Worm (Caenorhabditis elegans) whole organism, late embryonic: ENCODE results near the gene srh-203.

Source experiments
- C08G9.2 ChIP-seq: sonication (generic microtip); optimal IDR thresholded peaks from 2 replicates; lab custom pipeline; 2016; ENCODE audit warnings: mild to moderate bottlenecking, missing genetic modification characterization, moderate library complexity, missing compliant biosample characterization
- dmd-4 ChIP-seq: sonication (generic microtip); optimal IDR thresholded peaks from 2 replicates; lab custom pipeline; 2016; ENCODE audit warnings: borderline replicate concordance, missing genetic modification characterization, missing compliant biosample characterization
- dve-1 ChIP-seq: sonication (generic microtip); optimal IDR thresholded peaks from 2 replicates; lab custom pipeline; 2017; ENCODE audit warnings: antibody characterized with exemption, mild to moderate bottlenecking, missing genetic modification characterization, missing compliant biosample characterization
- elt-2 ChIP-seq: sonication (generic microtip); optimal IDR thresholded peaks from 2 replicates; lab custom pipeline; 2016; ENCODE audit warnings: missing genetic modification reagents, missing genetic modification characterization, missing compliant biosample characterization
- fkh-10 ChIP-seq: fragments of 150-350 bp; optimal IDR thresholded peaks from 2 replicates; lab custom pipeline; 2014; ENCODE audit warnings: missing biosample characterization, missing genetic modification reagents, missing genetic modification characterization
- hlh-15 ChIP-seq: sonication (generic microtip); optimal IDR thresholded peaks from 2 replicates; lab custom pipeline; 2016; ENCODE audit warnings: missing genetic modification characterization, missing compliant biosample characterization
- hlh-6 ChIP-seq: sonication (generic microtip); optimal IDR thresholded peaks from 2 replicates; lab custom pipeline; 2016; ENCODE audit warnings: missing genotype, missing genetic modification characterization, missing compliant biosample characterization
- hlh-8 ChIP-seq: sonication (generic microtip); optimal IDR thresholded peaks from 2 replicates; lab custom pipeline; 2016; ENCODE audit warnings: missing genotype, missing genetic modification characterization, missing compliant biosample characterization
- nfya-1 ChIP-seq: sonication (generic microtip); optimal IDR thresholded peaks from 2 replicates; lab custom pipeline; 2017; ENCODE audit warnings: missing genetic modification characterization, mild to moderate bottlenecking, missing compliant biosample characterization, antibody characterized with exemption, moderate library complexity
- nhr-232 ChIP-seq: sonication (generic microtip); optimal IDR thresholded peaks from 2 replicates; lab custom pipeline; 2016; ENCODE audit warnings: missing genetic modification characterization, missing compliant biosample characterization
- pat-9 ChIP-seq: fragments of 200-800 bp; sonication (Bioruptor generic); optimal IDR thresholded peaks from 2 replicates; lab custom pipeline; 2018; ENCODE audit warnings: mild to moderate bottlenecking, missing genetic modification characterization, moderate library complexity, missing compliant biosample characterization
- ref-2 ChIP-seq: sonication (generic microtip); optimal IDR thresholded peaks from 2 replicates; lab custom pipeline; 2016; ENCODE audit warnings: missing genetic modification characterization, missing compliant biosample characterization
- tbx-2 ChIP-seq: sonication (generic microtip); optimal IDR thresholded peaks from 2 replicates; lab custom pipeline; 2016; ENCODE audit warnings: missing genetic modification characterization, missing compliant biosample characterization

- TF ChIP-seq C08G9.2 (no peak), nhr-232 (no peak), nfya-1 (no peak), hlh-6 (tag; lab: Kevin White, UChicago) (no peak), dmd-4 (tag; lab: Kevin White, UChicago) (no peak), ref-2 (tag; lab: Kevin White, UChicago) (no peak), hlh-15 (tag; lab: Kevin White, UChicago) (no peak), elt-2 (tag; lab: Kevin White, UChicago) (no peak), tbx-2 (tag; lab: Kevin White, UChicago) (no peak), hlh-8 (tag; lab: Kevin White, UChicago) (no peak), pat-9 (tag; lab: Kevin White, UChicago) (no peak), dve-1 (tag; lab: Kevin White, UChicago) (no peak), fkh-10 (GFP tag; lab: Kevin White, UChicago) (no peak)
Measured at ce11 chrV:17449836-17450235, 6.3 kb downstream of the srh-203 start.
